Worm (Caenorhabditis elegans): ENCODE results near the gene pat-4.

Gene pat-4

DNA sequence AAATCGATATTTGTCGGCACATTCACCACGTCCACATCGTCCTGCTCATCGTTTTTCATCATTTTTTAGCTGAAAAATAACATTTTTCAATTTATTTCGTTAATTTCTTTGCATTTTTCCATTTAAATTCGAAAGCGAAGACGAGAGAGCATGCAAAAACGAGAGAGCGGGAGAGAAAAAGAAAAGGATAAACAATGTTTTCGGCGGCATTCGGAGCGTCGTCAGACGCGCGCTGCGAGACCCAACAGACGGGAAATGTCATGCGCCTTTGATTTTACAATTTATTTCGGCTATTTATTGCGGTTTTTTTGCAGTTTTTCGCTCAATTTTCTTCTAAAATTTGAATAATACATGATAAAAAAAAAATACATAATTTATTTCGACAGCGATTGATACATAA is 8.3 kb downstream of the pat-4 start, which contains the start of gene attf-3:
attf-3 (minus strand) TSS at position 69 of the 400 bp plus-strand sequence.
- no peak for TF ChIP-seq T22C8.4 (GFP tag; IDR thresholded peaks at IDR 0.05)
- peak; percentile 61 for TF ChIP-seq cog-1 (tag; optimal IDR thresholded peaks at IDR 0.05)

DNA sequence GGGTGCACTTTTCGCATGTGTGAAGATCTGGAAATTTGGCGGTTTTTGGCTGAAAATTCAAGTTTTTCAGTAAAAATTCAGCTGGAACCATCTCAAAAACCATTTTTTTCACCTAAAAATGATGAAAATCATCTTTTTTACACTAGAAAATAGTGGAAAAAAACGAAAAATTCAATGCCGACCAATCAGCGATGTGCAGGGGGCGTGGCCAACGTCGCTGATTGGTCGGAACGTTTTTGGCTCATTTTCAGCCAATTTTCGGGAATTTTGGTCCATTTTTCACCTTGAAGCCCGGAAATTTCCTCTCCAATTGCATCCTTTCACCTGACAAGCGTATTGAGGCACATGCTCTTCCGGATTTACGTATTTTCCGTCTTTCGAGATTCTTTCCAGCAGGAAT is 10.2 kb downstream of the pat-4 start:
- TF ChIP-seq med-1 (GFP tag; optimal IDR thresholded peaks at IDR 0.05; ENCODE audit: insufficient read depth) (no peak), ref-1 (GFP tag; conservative IDR thresholded peaks at IDR 0.05) (no peak), T22C8.4 (GFP tag; IDR thresholded peaks at IDR 0.05) (no peak), klf-2 (GFP tag; conservative IDR thresholded peaks at IDR 0.05) (no peak), cog-1 (tag; optimal IDR thresholded peaks at IDR 0.05) (no peak), ztf-29 (GFP tag; IDR thresholded peaks at IDR 0.05) (no peak), flt-1 (GFP tag; IDR thresholded peaks at IDR 0.05) (no peak), ztf-23 (GFP tag; IDR thresholded peaks at IDR 0.05) (no peak), tab-1 (GFP tag; IDR thresholded peaks at IDR 0.05) (no peak)

DNA sequence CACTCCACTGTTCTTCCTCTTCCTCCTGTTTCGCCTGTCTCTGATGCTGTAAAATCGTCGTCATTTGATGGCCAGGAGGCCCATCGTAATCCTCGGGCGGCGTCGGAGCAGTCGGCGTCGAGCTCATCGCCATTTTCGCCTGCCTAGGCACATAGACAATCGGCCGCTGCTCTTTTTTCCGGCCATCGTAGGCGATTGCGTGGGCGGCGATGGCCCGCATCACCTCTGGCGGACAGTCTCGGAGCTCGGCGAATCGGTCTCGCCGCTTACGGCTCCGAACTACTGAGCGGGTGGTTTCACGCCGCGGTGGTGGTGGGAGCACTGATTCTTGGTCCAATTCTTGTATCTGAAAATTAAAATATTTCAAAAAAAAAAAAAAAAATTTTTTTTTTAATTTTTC is 22.5 kb downstream of the pat-4 start:
- TF ChIP-seq ztf-23 (GFP tag; IDR thresholded peaks at IDR 0.05) (no peak), T22C8.4 (GFP tag; IDR thresholded peaks at IDR 0.05) (no peak), cog-1 (tag; optimal IDR thresholded peaks at IDR 0.05) (no peak), ref-1 (GFP tag; conservative IDR thresholded peaks at IDR 0.05) (no peak), flt-1 (GFP tag; IDR thresholded peaks at IDR 0.05) (no peak), klf-2 (GFP tag; conservative IDR thresholded peaks at IDR 0.05) (no peak), med-1 (GFP tag; optimal IDR thresholded peaks at IDR 0.05; ENCODE audit: insufficient read depth) (no peak), tab-1 (GFP tag; IDR thresholded peaks at IDR 0.05) (no peak), ztf-29 (GFP tag; IDR thresholded peaks at IDR 0.05) (no peak)

DNA sequence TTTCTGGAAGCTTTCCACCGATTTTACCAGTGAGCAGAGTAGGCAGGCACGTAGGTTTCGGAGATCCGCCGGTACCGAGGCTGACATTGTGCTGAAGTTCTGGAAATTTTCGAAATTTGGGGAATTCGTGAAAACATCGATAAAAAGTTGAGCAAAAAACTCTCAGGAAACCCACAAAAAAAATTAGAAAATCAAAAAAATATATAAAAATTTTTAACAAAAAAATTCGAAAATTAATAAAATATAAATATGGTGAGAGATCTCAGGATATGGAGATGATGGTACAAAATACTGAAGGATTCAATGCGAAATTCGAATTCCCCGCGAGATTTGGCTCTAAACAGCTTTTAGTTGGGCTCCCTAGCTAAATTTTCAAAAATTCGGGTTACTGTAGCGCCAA is 25.0 kb downstream of the pat-4 start, which contains the start of gene spt-4:
spt-4 (minus strand) TSS at position 101 of the 400 bp plus-strand sequence.
- TF ChIP-seq flt-1 (GFP tag; IDR thresholded peaks at IDR 0.05) (no peak), ref-1 (GFP tag; conservative IDR thresholded peaks at IDR 0.05) (no peak), med-1 (GFP tag; optimal IDR thresholded peaks at IDR 0.05; ENCODE audit: insufficient read depth) (no peak), klf-2 (GFP tag; conservative IDR thresholded peaks at IDR 0.05) (no peak)

DNA sequence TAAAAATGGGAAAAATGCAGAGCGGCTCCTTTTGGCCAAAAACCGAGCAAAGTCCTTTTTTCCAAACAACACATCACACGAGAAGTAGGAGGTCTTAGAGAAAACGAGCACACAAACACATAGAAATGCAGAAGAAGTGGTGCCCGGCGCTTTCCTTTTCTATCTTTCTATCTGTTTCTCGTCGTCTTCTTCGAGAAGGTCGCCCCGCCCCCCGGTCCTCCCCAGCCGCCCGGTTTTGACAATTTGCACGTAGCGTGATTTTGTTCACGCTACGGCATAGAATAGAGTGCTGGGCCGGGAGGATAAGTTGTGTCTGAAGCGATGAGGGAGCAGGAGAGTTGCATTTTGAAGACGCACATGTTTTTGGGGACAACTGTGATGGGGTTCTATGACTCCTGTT is 27.6 kb downstream of the pat-4 start:
- TF ChIP-seq flt-1 (GFP tag; IDR thresholded peaks at IDR 0.05) (no peak), med-1 (GFP tag; optimal IDR thresholded peaks at IDR 0.05; ENCODE audit: insufficient read depth) (no peak), T22C8.4 (GFP tag; IDR thresholded peaks at IDR 0.05) (no peak), ref-1 (GFP tag; conservative IDR thresholded peaks at IDR 0.05) (no peak), tab-1 (GFP tag; IDR thresholded peaks at IDR 0.05) (no peak), ztf-23 (GFP tag; IDR thresholded peaks at IDR 0.05) (no peak), ztf-29 (GFP tag; IDR thresholded peaks at IDR 0.05) (no peak), klf-2 (GFP tag; conservative IDR thresholded peaks at IDR 0.05) (no peak), cog-1 (tag; optimal IDR thresholded peaks at IDR 0.05) (no peak)

DNA sequence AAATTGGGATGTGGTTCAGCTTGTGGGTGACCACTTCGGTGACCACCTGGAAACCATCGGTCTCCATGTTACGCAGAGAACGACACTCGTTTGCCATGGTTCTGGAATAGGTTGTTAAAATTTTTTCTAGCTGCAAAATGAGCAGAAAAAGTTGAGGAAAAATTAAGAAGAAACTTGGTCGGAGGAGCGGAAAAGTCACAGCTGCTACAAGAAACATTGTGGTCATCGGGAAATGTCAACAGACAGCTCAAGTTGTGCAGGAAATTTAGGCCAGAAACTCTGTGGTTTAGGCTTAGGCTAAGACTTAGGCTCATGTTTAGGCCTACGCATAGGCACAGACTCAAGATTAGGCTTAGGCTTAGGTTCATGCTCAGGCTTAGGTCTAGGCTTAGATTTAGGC is 28.4 kb downstream of the pat-4 start, which contains the start of gene pck-1:
pck-1 (minus strand) TSS at position 101 of the 400 bp plus-strand sequence.
- TF ChIP-seq cog-1 (tag; optimal IDR thresholded peaks at IDR 0.05): no peak
- no peak for TF ChIP-seq tab-1 (GFP tag; IDR thresholded peaks at IDR 0.05)
- TF ChIP-seq ztf-29 (GFP tag; IDR thresholded peaks at IDR 0.05): no peak
- TF ChIP-seq ref-1 (GFP tag; conservative IDR thresholded peaks at IDR 0.05): no peak
- TF ChIP-seq klf-2 (GFP tag; conservative IDR thresholded peaks at IDR 0.05): no peak
- TF ChIP-seq T22C8.4 (GFP tag; IDR thresholded peaks at IDR 0.05): no peak
- no peak for TF ChIP-seq med-1 (GFP tag; optimal IDR thresholded peaks at IDR 0.05; ENCODE audit: insufficient read depth)
- no peak for TF ChIP-seq flt-1 (GFP tag; IDR thresholded peaks at IDR 0.05)
- no peak for TF ChIP-seq ztf-23 (GFP tag; IDR thresholded peaks at IDR 0.05)

DNA sequence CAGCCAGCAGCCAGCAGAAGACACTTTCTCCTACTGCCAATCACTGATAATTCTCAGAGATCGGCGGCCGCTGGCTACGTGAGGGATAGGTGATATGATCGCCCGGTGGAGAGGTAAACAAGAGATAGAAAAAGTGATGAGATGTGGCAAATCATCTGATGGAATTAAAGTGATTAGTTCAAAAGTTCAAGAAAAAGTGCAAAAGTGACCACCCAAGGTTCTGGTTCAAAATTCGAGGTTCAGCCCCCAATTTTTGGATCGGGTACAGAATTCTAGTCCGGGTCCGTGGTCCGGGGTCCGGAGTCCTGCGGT is 29.0 kb downstream of the pat-4 start:
- TF ChIP-seq ref-1 (GFP tag; conservative IDR thresholded peaks at IDR 0.05) (no peak), ztf-29 (GFP tag; IDR thresholded peaks at IDR 0.05) (no peak), T22C8.4 (GFP tag; IDR thresholded peaks at IDR 0.05) (no peak), klf-2 (GFP tag; conservative IDR thresholded peaks at IDR 0.05) (no peak)

DNA sequence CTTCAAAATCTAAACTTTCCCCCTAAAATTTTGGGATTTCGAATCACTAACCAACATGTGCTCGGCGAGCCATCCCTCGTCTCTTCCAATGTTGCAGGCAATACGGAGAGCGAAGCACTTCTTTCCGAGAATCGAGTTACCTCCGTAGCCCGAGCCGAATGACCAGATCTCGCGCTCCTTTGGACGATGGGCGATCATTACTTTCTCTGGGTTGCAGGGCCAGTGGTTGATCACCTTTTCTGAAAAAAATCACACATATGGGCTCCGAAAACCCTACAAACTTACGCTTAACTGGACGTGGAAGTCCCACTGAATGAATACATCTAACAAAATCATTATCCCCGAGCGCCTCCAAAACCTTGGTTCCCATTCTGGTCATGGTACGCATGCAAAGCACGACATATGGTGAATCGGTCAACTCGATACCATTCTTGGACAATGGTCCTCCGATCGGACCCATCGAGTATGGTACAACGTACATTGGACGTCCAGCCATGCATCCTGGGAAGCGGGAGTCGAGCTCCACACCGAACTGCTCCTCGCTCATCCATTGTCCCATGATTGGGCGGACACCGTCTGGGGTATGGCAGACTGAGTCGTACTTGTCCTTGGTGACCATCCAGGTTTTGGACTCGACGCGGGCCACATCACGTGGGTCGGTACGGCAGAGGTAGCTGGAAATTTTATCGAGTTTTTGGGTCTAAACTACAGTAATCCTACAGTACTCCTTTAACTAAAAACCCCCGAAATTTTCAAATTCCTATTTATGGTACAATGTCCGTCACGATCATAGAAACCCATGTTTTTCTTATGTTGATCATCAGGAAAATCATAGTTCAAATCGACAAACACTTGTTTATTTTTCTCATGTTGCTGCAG is 29.6 kb downstream of the pat-4 start:
- TF ChIP-seq tab-1 (GFP tag; IDR thresholded peaks at IDR 0.05): no peak
- no peak for TF ChIP-seq ztf-23 (GFP tag; IDR thresholded peaks at IDR 0.05)
- TF ChIP-seq klf-2 (GFP tag; conservative IDR thresholded peaks at IDR 0.05): no peak
- TF ChIP-seq flt-1 (GFP tag; IDR thresholded peaks at IDR 0.05): no peak
- no peak for TF ChIP-seq T22C8.4 (GFP tag; IDR thresholded peaks at IDR 0.05)
- no peak for TF ChIP-seq med-1 (GFP tag; optimal IDR thresholded peaks at IDR 0.05; ENCODE audit: insufficient read depth)
- no peak for TF ChIP-seq cog-1 (tag; optimal IDR thresholded peaks at IDR 0.05)
- TF ChIP-seq ztf-29 (GFP tag; IDR thresholded peaks at IDR 0.05): no peak
- no peak for TF ChIP-seq ref-1 (GFP tag; conservative IDR thresholded peaks at IDR 0.05)

DNA sequence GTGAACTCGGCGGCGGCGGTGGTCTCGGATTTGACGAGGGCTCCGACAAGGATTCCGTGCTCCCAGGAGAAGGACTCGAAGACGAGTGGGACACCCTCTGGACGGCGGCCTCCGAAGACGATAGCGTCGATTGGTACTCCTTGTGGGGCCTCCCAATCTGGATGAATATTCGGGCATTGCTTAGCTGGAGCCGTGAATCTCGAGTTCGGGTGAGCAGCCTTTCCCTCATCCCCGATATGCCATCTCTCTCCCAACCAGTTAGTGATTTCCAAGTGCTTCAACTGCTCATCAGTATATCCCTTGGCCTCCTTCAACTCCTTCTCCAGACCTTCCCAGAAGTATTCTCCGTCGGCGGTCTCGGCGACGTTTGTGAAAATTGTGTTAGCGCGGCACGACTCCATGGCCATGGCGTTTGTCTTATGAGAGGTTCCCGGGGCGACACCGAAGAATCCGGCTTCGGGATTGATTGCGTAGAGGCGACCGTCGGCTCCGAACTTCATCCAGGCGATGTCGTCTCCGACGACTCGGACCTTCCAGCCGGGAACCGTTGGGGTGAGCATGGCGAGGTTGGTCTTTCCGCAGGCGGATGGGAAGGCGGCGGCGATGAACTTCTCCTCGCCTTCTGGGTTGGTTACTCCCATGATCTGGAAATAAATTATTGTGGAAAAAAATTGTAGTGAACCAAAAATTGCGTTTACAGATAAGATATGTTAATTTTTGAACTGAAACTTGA is 30.9 kb downstream of the pat-4 start:
- TF ChIP-seq tab-1 (GFP tag; IDR thresholded peaks at IDR 0.05) (no peak), klf-2 (GFP tag; conservative IDR thresholded peaks at IDR 0.05) (no peak), med-1 (GFP tag; optimal IDR thresholded peaks at IDR 0.05; ENCODE audit: insufficient read depth) (no peak)

DNA sequence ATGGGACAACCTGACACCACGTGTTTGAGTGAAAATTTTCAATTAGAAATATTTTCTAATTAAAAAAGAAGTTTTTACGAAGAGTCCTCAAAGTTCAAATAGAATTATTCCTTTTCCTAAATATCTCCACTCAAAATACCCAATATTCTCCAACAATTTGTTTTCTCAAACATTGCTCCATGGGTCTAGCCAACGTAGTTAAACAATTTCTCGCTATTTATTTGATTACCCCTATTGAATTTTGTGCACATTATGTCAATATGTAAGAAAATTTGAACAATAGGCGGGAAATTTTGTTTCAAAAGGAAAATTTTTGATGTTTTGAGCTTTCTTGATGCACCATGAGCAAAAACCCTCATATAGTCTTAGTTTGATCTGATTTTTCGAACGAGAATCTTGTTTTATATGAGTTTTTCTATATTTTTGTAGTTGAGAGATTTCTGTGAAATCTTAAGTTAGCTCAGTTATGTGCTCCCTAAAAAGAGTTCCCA is 32.2 kb downstream of the pat-4 start:
- TF ChIP-seq T22C8.4 (GFP tag; IDR thresholded peaks at IDR 0.05): no peak
- no peak for TF ChIP-seq klf-2 (GFP tag; conservative IDR thresholded peaks at IDR 0.05)
- TF ChIP-seq tab-1 (GFP tag; IDR thresholded peaks at IDR 0.05): no peak
- no peak for TF ChIP-seq cog-1 (tag; optimal IDR thresholded peaks at IDR 0.05)

Data from whole organism, midembryonic.